Fruit fly (Drosophila melanogaster) whole organism, embryonic: Measurements from ENCODE around the gene CG6040.

ENCODE experiments used
- CG10366 ChIP-seq: fragments of 200-800 bp; sonication (Bioruptor generic); IDR thresholded peaks from 2 replicates; pipeline ENCODE4 v1.3.6; 2022; ENCODE audit warnings: missing biosample characterization, missing genetic modification characterization
- CG10654 ChIP-seq: fragments of 200-800 bp; sonication (Bioruptor generic); optimal IDR thresholded peaks from 2 replicates; lab custom pipeline; 2016; ENCODE audit warnings: missing biosample characterization, missing genetic modification characterization
- CG30403 ChIP-seq: fragments of 200-800 bp; sonication (Bioruptor generic); optimal IDR thresholded peaks from 3 replicates; lab custom pipeline; 2016; ENCODE audit warnings: missing biosample characterization, missing genetic modification characterization
- CG6854 ChIP-seq: fragments of 200-800 bp; sonication (Bioruptor generic); optimal IDR thresholded peaks from 3 replicates; lab custom pipeline; 2017; ENCODE audit warnings: missing biosample characterization, mild to moderate bottlenecking, missing genetic modification characterization
- HLH54F ChIP-seq: fragments of 200-800 bp; sonication (Bioruptor generic); optimal IDR thresholded peaks from 3 replicates; lab custom pipeline; 2016; ENCODE audit warnings: missing biosample characterization, missing genetic modification characterization
- Oaz ChIP-seq: fragments of 200-800 bp; sonication (Bioruptor generic); IDR thresholded peaks from 2 replicates; pipeline ENCODE4 v1.3.6; 2022; ENCODE audit warnings: missing biosample characterization, missing genetic modification characterization
- amos ChIP-seq: fragments of 200-800 bp; sonication (Bioruptor generic); IDR thresholded peaks from 2 replicates; pipeline ENCODE4 v1.3.6; 2022; ENCODE audit warnings: missing biosample characterization, missing genetic modification characterization; ENCODE audit not compliant: partially characterized antibody
- dmrt99B ChIP-seq: fragments of 200-800 bp; sonication (Bioruptor generic); optimal IDR thresholded peaks from 2 replicates; lab custom pipeline; 2018; ENCODE audit warnings: missing biosample characterization, mild to moderate bottlenecking, missing genetic modification characterization, moderate library complexity
- en ChIP-seq: fragments of 200-800 bp; sonication (Bioruptor generic); optimal IDR thresholded peaks from 2 replicates; lab custom pipeline; 2016; ENCODE audit warnings: missing biosample characterization, missing genetic modification characterization
- insv ChIP-seq, 2 experiments: fragments of 200-800 bp; sonication (Bioruptor generic); optimal IDR thresholded peaks; 3 replicates each; lab custom pipeline; 2016 to 2018; ENCODE audit warnings: missing biosample characterization in 2 of 2, missing genetic modification characterization in 2 of 2

- TF ChIP-seq CG10654 (GFP tag; lab: Kevin White, UChicago) (no peak), CG6854 (GFP tag; lab: Kevin White, UChicago) (no peak), amos (GFP tag; lab: Robert Waterston, UW) (no peak), CG30403 (GFP tag; lab: Kevin White, UChicago) (no peak), HLH54F (GFP tag; lab: Kevin White, UChicago) (no peak), Oaz (GFP tag; lab: Robert Waterston, UW) (no peak), dmrt99B (tag; lab: Kevin White, UChicago) (no peak), en (GFP tag; lab: Kevin White, UChicago) (no peak), insv (GFP tag; optimal IDR thresholded peaks at IDR 0.05; lab: Kevin White, UChicago) (no peak), CG10366 (GFP tag; lab: Robert Waterston, UW) (no peak)
Observed at dm6 chr3R:19059285-19059684, 37.5 kb upstream of the CG6040 start.
